Worm (Caenorhabditis elegans) whole organism, mixed stage, embryonic: ENCODE data around the gene srsy-1.

Experiments
- M03D4.4 ChIP-seq: sonication (generic microtip); optimal IDR thresholded peaks from 2 replicates; lab custom pipeline; 2017; ENCODE audit warnings: mild to moderate bottlenecking, missing genetic modification characterization, missing compliant biosample characterization
- bed-3 ChIP-seq: fragments of 200-800 bp; sonication (Bioruptor generic); optimal IDR thresholded peaks from 3 replicates; lab custom pipeline; 2018; ENCODE audit warnings: mild to moderate bottlenecking, missing genetic modification characterization, moderate library complexity, missing compliant biosample characterization
- blmp-1 ChIP-seq: fragments of 150-350 bp; optimal IDR thresholded peaks from 2 replicates; lab custom pipeline; 2014; ENCODE audit warnings: missing biosample characterization, missing genetic modification characterization
- ceh-39 ChIP-seq: fragments of 150-350 bp; optimal IDR thresholded peaks from 2 replicates; lab custom pipeline; 2014; ENCODE audit warnings: missing biosample characterization, missing genetic modification characterization
- ceh-43 ChIP-seq: fragments of 200-800 bp; sonication (Bioruptor generic); optimal IDR thresholded peaks from 2 replicates; lab custom pipeline; 2018; ENCODE audit warnings: mild to moderate bottlenecking, missing genetic modification characterization, moderate library complexity, missing compliant biosample characterization
- ceh-83 ChIP-seq: fragments of 200-800 bp; sonication (Bioruptor generic); optimal IDR thresholded peaks from 2 replicates; lab custom pipeline; 2018; ENCODE audit warnings: mild to moderate bottlenecking, missing genetic modification characterization, missing compliant biosample characterization
- ces-1 ChIP-seq: fragments of 150-350 bp; optimal IDR thresholded peaks from 2 replicates; lab custom pipeline; 2014; ENCODE audit warnings: missing biosample characterization, missing genetic modification reagents, missing genetic modification characterization
- cnd-1 ChIP-seq: fragments of 200-800 bp; sonication (Bioruptor generic); optimal IDR thresholded peaks from 2 replicates; lab custom pipeline; 2018; ENCODE audit warnings: mild to moderate bottlenecking, missing genetic modification characterization, missing compliant biosample characterization
- drap-1 ChIP-seq: fragments of 200-800 bp; sonication (Bioruptor generic); optimal IDR thresholded peaks from 3 replicates; lab custom pipeline; 2018; ENCODE audit warnings: mild to moderate bottlenecking, missing genetic modification characterization, missing compliant biosample characterization
- elt-1 ChIP-seq: sonication (generic microtip); optimal IDR thresholded peaks from 2 replicates; lab custom pipeline; 2017; ENCODE audit warnings: missing genetic modification characterization, mild to moderate bottlenecking, missing compliant biosample characterization, antibody characterized with exemption, moderate library complexity, borderline replicate concordance; ENCODE audit not compliant: insufficient read depth
- elt-3 ChIP-seq: fragments of 150-350 bp; optimal IDR thresholded peaks from 2 replicates; lab custom pipeline; 2014; ENCODE audit warnings: missing biosample characterization, missing genetic modification characterization
- flh-1 ChIP-seq: fragments of 200-800 bp; sonication (Bioruptor generic); optimal IDR thresholded peaks from 2 replicates; lab custom pipeline; 2018; ENCODE audit warnings: mild to moderate bottlenecking, missing genetic modification characterization, moderate library complexity, missing compliant biosample characterization
- ham-2 ChIP-seq: fragments of 200-800 bp; sonication (Bioruptor generic); optimal IDR thresholded peaks from 2 replicates; lab custom pipeline; 2018; ENCODE audit warnings: mild to moderate bottlenecking, missing genetic modification characterization, missing compliant biosample characterization
- hlh-1 ChIP-seq: fragments of 150-350 bp; optimal IDR thresholded peaks from 2 replicates; lab custom pipeline; 2014; ENCODE audit warnings: missing biosample characterization, missing genetic modification reagents, missing genetic modification characterization
- lin-13 ChIP-seq: fragments of 150-350 bp; optimal IDR thresholded peaks from 2 replicates; lab custom pipeline; 2014; ENCODE audit warnings: missing biosample characterization, missing genetic modification characterization
- lin-32 ChIP-seq: fragments of 200-800 bp; sonication (Bioruptor generic); optimal IDR thresholded peaks from 2 replicates; lab custom pipeline; 2018; ENCODE audit warnings: mild to moderate bottlenecking, missing genetic modification characterization, missing compliant biosample characterization
- lsy-2 ChIP-seq: fragments of 150-350 bp; optimal IDR thresholded peaks from 2 replicates; lab custom pipeline; 2014; ENCODE audit warnings: missing biosample characterization, missing genetic modification characterization
- mab-5 ChIP-seq: fragments of 150-350 bp; optimal IDR thresholded peaks from 2 replicates; lab custom pipeline; 2014; ENCODE audit warnings: missing biosample characterization, missing genetic modification characterization
- mep-1 ChIP-seq: fragments of 150-350 bp; optimal IDR thresholded peaks from 2 replicates; lab custom pipeline; 2017; ENCODE audit warnings: missing biosample characterization, missing genetic modification reagents, missing genetic modification characterization, inconsistent platforms
- mls-2 ChIP-seq: sonication (generic microtip); optimal IDR thresholded peaks from 2 replicates; lab custom pipeline; 2016; ENCODE audit warnings: mild to moderate bottlenecking, missing genetic modification characterization, moderate library complexity, missing compliant biosample characterization
- nhr-12 ChIP-seq: fragments of 150-350 bp; optimal IDR thresholded peaks from 2 replicates; lab custom pipeline; 2014; ENCODE audit warnings: missing biosample characterization, missing genetic modification characterization
- nhr-2 ChIP-seq: fragments of 150-350 bp; optimal IDR thresholded peaks from 2 replicates; lab custom pipeline; 2014; ENCODE audit warnings: missing biosample characterization, missing genetic modification characterization
- nhr-237 ChIP-seq: fragments of 150-350 bp; optimal IDR thresholded peaks from 2 replicates; lab custom pipeline; 2014; ENCODE audit warnings: missing biosample characterization, missing genetic modification characterization
- nhr-28 ChIP-seq: fragments of 150-350 bp; optimal IDR thresholded peaks from 2 replicates; lab custom pipeline; 2014; ENCODE audit warnings: missing biosample characterization, missing genetic modification characterization
- nhr-76 ChIP-seq: sonication (generic microtip); optimal IDR thresholded peaks from 2 replicates; lab custom pipeline; 2017; ENCODE audit warnings: missing biosample characterization, missing genetic modification characterization
- pha-4 ChIP-seq: fragments of 150-350 bp; optimal IDR thresholded peaks from 2 replicates; lab custom pipeline; 2018; ENCODE audit warnings: missing biosample characterization, missing genetic modification reagents, missing genetic modification characterization
- sem-2 ChIP-seq: fragments of 200-800 bp; sonication (Bioruptor generic); optimal IDR thresholded peaks from 2 replicates; lab custom pipeline; 2018; ENCODE audit warnings: mild to moderate bottlenecking, missing genetic modification characterization, missing compliant biosample characterization
- snpc-4 ChIP-seq: fragments of 150-350 bp; optimal IDR thresholded peaks from 2 replicates; lab custom pipeline; 2014; ENCODE audit warnings: missing biosample characterization, missing genetic modification characterization
- sptf-1 ChIP-seq: sonication (generic microtip); optimal IDR thresholded peaks from 2 replicates; lab custom pipeline; 2017; ENCODE audit warnings: mild to moderate bottlenecking, missing genetic modification characterization, moderate library complexity, missing compliant biosample characterization
- tbx-8 ChIP-seq: fragments of 200-800 bp; sonication (Bioruptor generic); optimal IDR thresholded peaks from 2 replicates; lab custom pipeline; 2018; ENCODE audit warnings: mild to moderate bottlenecking, missing genetic modification characterization, moderate library complexity, missing compliant biosample characterization
- unc-120 ChIP-seq: sonication (generic microtip); optimal IDR thresholded peaks from 2 replicates; lab custom pipeline; 2017; ENCODE audit warnings: missing genetic modification characterization, missing compliant biosample characterization; ENCODE audit not compliant: poor library complexity, severe bottlenecking
- unc-39 ChIP-seq: fragments of 150-350 bp; optimal IDR thresholded peaks from 2 replicates; lab custom pipeline; 2014; ENCODE audit warnings: missing biosample characterization, missing genetic modification characterization
- unc-62 ChIP-seq: fragments of 150-350 bp; optimal IDR thresholded peaks from 2 replicates; lab custom pipeline; 2014; ENCODE audit warnings: missing biosample characterization, missing genetic modification reagents, missing genetic modification characterization
- zip-8 ChIP-seq: fragments of 150-350 bp; optimal IDR thresholded peaks from 2 replicates; lab custom pipeline; 2014; ENCODE audit warnings: missing biosample characterization, missing genetic modification characterization
- ztf-11 ChIP-seq: fragments of 150-350 bp; optimal IDR thresholded peaks from 2 replicates; lab custom pipeline; 2014; ENCODE audit warnings: missing biosample characterization, missing genetic modification characterization

Gene srsy-1

ce11 chrII:5099649-5100048 is 16.2 kb upstream of the srsy-1 start, which contains the start of gene C04G6.6:
Gene C04G6.6 (minus strand): TSS chrII:5099749.
- no peak for TF ChIP-seq flh-1 (GFP tag; lab: Kevin White, UChicago)
- TF ChIP-seq snpc-4 (tag; lab: Kevin White, UChicago) = no peak
- TF ChIP-seq tbx-8 (GFP tag; lab: Kevin White, UChicago) = no peak

DNA sequence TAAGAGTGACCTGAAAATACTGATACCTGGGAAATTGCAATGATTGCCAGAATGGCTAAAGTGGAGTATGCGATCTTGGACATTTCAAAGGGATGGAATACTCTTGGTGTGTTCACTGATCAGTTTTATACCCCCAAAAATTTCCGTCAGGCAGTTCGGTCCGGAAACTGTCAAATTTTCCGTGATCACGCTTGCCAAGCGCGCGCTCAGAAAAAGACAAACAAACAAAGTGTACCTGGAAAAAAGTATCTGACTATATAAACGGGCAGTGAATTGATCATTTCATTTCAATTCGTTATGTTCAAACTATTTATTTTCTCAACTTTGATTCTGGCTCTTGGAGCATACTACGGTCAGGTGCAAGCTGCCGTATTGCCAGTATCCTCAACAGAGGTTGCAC is 14.1 kb upstream of the srsy-1 start, which contains the start of the genes idpb-3 and idpb-1:
TSS of gene idpb-3 (minus strand) at position 101 of the 400 bp plus-strand sequence.
TSS of gene idpb-1 (plus strand) at position 284 of the 400 bp plus-strand sequence.
- no peak for TF ChIP-seq zip-8 (tag; lab: Kevin White, UChicago)

ce11 chrII:5103189-5103588 is 12.6 kb upstream of the srsy-1 start:
- TF ChIP-seq bed-3 (GFP tag; lab: Kevin White, UChicago) = no peak
- no peak for TF ChIP-seq flh-1 (GFP tag; lab: Kevin White, UChicago)
- TF ChIP-seq unc-120 (tag; lab: Kevin White, UChicago) = no peak
- TF ChIP-seq lin-13 (tag; lab: Kevin White, UChicago) = no peak
- no peak for TF ChIP-seq unc-39 (tag; lab: Kevin White, UChicago)
- TF ChIP-seq pha-4 (tag; lab: Kevin White, UChicago) = no peak
- TF ChIP-seq elt-1 (tag; lab: Kevin White, UChicago) = no peak
- TF ChIP-seq mab-5 (tag; lab: Kevin White, UChicago) = no peak
- TF ChIP-seq, all 35 proteins: peak for 0

DNA sequence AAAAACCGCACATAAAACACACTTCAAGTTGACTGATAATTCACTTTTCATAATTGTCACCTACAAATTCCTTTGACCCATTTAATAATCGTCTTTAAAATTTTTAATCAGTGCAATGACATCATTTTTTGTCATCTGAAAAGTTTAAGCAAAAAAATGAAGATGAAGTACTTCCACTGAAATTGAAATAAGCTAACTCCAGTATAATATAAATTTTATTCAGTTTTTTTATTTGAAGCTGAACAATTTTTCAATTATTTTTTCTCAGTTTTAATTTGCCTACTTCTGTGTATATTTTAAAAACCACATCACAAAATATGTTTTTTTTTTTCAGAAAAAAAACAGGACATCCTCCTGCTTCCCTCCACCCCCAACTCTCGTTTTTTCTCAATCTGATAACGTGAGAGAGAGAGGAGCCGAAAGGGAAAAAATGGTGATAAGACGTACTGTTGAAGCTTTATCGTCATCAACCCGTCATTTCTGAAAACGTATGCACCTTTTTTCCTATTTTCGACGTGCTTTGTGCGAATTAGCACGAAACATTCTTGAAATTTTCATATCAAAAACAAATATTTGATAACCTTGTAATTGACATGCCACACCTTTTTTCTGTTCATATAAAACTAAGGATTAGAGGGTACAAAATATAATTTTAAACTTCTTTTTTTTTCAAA is 11.9 kb upstream of the srsy-1 start, which contains the start of the genes C04G6.11 and mpk-2:
TSS of gene C04G6.11 (minus strand) at position 51 of the 674 bp plus-strand sequence.
TSS of gene mpk-2 (plus strand) at position 335 of the 674 bp plus-strand sequence.
- TF ChIP-seq lin-32 (GFP tag; lab: Kevin White, UChicago) = no peak
- no peak for TF ChIP-seq tbx-8 (GFP tag; lab: Kevin White, UChicago)
- TF ChIP-seq snpc-4 (tag; lab: Kevin White, UChicago) = no peak
- no peak for TF ChIP-seq sem-2
- no peak for TF ChIP-seq sptf-1 (tag; lab: Kevin White, UChicago)
- no peak for TF ChIP-seq nhr-2 (tag; lab: Kevin White, UChicago)
- TF ChIP-seq ces-1 = no peak
- TF ChIP-seq mls-2 = no peak
- TF ChIP-seq ztf-11 (tag; lab: Kevin White, UChicago) = no peak
- no peak for TF ChIP-seq ceh-39 (tag; lab: Kevin White, UChicago)
- no peak for TF ChIP-seq blmp-1 (tag; lab: Kevin White, UChicago)
- no peak for TF ChIP-seq lsy-2
- no peak for TF ChIP-seq cnd-1 (tag; lab: Kevin White, UChicago)
- no peak for TF ChIP-seq lin-13 (tag; lab: Kevin White, UChicago)
- no peak for TF ChIP-seq elt-3
- no peak for TF ChIP-seq nhr-12 (tag; lab: Kevin White, UChicago)
- TF ChIP-seq mab-5 (tag; lab: Kevin White, UChicago) = no peak
- TF ChIP-seq nhr-237 = no peak
- TF ChIP-seq M03D4.4 = no peak
- TF ChIP-seq nhr-76 (tag; lab: Kevin White, UChicago) = no peak

DNA sequence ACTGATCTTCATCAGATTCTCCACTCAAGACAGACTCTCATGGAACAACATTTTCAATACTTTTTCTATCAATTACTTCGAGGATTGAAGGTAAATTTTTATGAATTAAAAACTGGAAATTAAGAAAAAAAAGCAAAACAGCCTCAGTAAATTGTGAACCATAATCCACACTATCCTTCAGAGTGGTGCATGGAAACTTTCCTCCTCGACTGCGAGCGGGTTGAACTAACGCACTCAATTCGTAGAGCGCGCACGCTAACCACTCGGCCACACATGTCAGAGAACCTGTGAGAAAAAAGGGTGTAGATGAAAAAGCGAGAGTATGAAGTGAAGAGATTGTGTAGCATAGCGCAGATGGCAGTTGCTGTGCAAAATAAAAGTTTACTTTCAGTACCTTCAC is 10.8 kb upstream of the srsy-1 start:
- TF ChIP-seq M03D4.4 (peak; percentile 98), nhr-28 (tag; lab: Kevin White, UChicago) (peak; percentile 86), ces-1 (no peak), elt-3 (peak; percentile 40), ceh-43 (peak; percentile 93), unc-120 (tag; lab: Kevin White, UChicago) (peak; percentile 96), bed-3 (GFP tag; lab: Kevin White, UChicago) (peak; percentile 93), lin-32 (GFP tag; lab: Kevin White, UChicago) (peak; percentile 99), flh-1 (GFP tag; lab: Kevin White, UChicago) (peak; percentile 93), ztf-11 (tag; lab: Kevin White, UChicago) (peak; percentile 80), drap-1 (peak; percentile 99), nhr-237 (peak; percentile 53), cnd-1 (tag; lab: Kevin White, UChicago) (peak; percentile 98), mep-1 (tag; lab: Kevin White, UChicago) (peak; percentile 92), mls-2 (peak; percentile 99), pha-4 (tag; lab: Kevin White, UChicago) (peak; percentile 36), tbx-8 (GFP tag; lab: Kevin White, UChicago) (peak; percentile 96), zip-8 (tag; lab: Kevin White, UChicago) (no peak), elt-1 (tag; lab: Kevin White, UChicago) (peak; percentile 19), nhr-2 (tag; lab: Kevin White, UChicago) (no peak), sem-2 (peak; percentile 94), lsy-2 (peak; percentile 71), nhr-12 (tag; lab: Kevin White, UChicago) (peak; percentile 72), ceh-39 (tag; lab: Kevin White, UChicago) (no peak), sptf-1 (tag; lab: Kevin White, UChicago) (peak; percentile 99), mab-5 (tag; lab: Kevin White, UChicago) (no peak), ham-2 (peak; percentile 95), lin-13 (tag; lab: Kevin White, UChicago) (peak; percentile 64), unc-62 (peak; percentile 83), blmp-1 (tag; lab: Kevin White, UChicago) (peak; percentile 11), snpc-4 (tag; lab: Kevin White, UChicago) (no peak), ceh-83 (GFP tag; lab: Kevin White, UChicago) (peak; percentile 98), unc-39 (tag; lab: Kevin White, UChicago) (peak; percentile 22), hlh-1 (tag; lab: Kevin White, UChicago) (peak; percentile 83), nhr-76 (tag; lab: Kevin White, UChicago) (peak; percentile 22)
